Fruit fly (Drosophila melanogaster) whole organism, embryonic: Measurements from ENCODE around the gene CG44088.

ENCODE experiments used
- Awh ChIP-seq: fragments of 200-800 bp; sonication (Bioruptor generic); IDR thresholded peaks from 2 replicates; pipeline ENCODE4, ENCODE4 v1.3.6; 2022; ENCODE audit warnings: missing biosample characterization, missing genetic modification characterization
- B-H1 ChIP-seq: fragments of 200-800 bp; sonication (Bioruptor generic); IDR thresholded peaks from 3 replicates; pipeline ENCODE4 v1.3.6; 2022; ENCODE audit warnings: missing biosample characterization, missing genetic modification characterization
- Bteb2 ChIP-seq: fragments of 200-800 bp; sonication (Bioruptor generic); optimal IDR thresholded peaks from 2 replicates; lab custom pipeline; 2016; ENCODE audit warnings: missing biosample characterization, missing genetic modification characterization
- CG11696 ChIP-seq: fragments of 200-800 bp; sonication (Bioruptor generic); IDR thresholded peaks from 2 replicates; pipeline ENCODE4 v1.3.6; 2022; ENCODE audit warnings: missing biosample characterization, missing genetic modification characterization
- CG12236 ChIP-seq: fragments of 200-800 bp; sonication (Bioruptor generic); optimal IDR thresholded peaks from 2 replicates; lab custom pipeline; 2016; ENCODE audit warnings: missing biosample characterization, missing genetic modification characterization
- CG13775 ChIP-seq: fragments of 200-800 bp; sonication (Bioruptor generic); optimal IDR thresholded peaks from 3 replicates; lab custom pipeline; 2017; ENCODE audit warnings: missing biosample characterization, mild to moderate bottlenecking, missing genetic modification characterization
- CG14050 ChIP-seq: fragments of 200-800 bp; sonication (Bioruptor generic); IDR thresholded peaks from 3 replicates; pipeline ENCODE4 v1.3.6; 2022; ENCODE audit warnings: missing biosample characterization, missing genetic modification characterization
- CG15073 ChIP-seq: fragments of 200-800 bp; sonication (Bioruptor generic); optimal IDR thresholded peaks from 2 replicates; lab custom pipeline; 2016; ENCODE audit warnings: missing biosample characterization, missing genetic modification characterization
- CG17912 ChIP-seq: fragments of 200-800 bp; sonication (Bioruptor generic); optimal IDR thresholded peaks from 2 replicates; lab custom pipeline; 2018; ENCODE audit warnings: missing biosample characterization, mild to moderate bottlenecking, missing genetic modification characterization
- CG18599 ChIP-seq: fragments of 200-800 bp; sonication (Bioruptor generic); optimal IDR thresholded peaks from 3 replicates; lab custom pipeline; 2017; ENCODE audit warnings: missing biosample characterization, missing genetic modification characterization, mild to moderate bottlenecking, moderate library complexity, missing genetic modification reagents
- CG2120 ChIP-seq: fragments of 200-800 bp; sonication (Bioruptor generic); optimal IDR thresholded peaks from 3 replicates; lab custom pipeline; 2016; ENCODE audit warnings: missing biosample characterization, missing genetic modification characterization
- CG3065 ChIP-seq: fragments of 200-800 bp; sonication (Bioruptor generic); optimal IDR thresholded peaks from 2 replicates; lab custom pipeline; 2016; ENCODE audit warnings: missing biosample characterization, missing genetic modification characterization
- CG32772 ChIP-seq: fragments of 200-800 bp; sonication (Bioruptor generic); IDR thresholded peaks from 2 replicates; pipeline ENCODE4 v1.3.6; 2022; ENCODE audit warnings: missing biosample characterization, missing genetic modification characterization
- CG33213 ChIP-seq: fragments of 200-800 bp; sonication (Bioruptor generic); optimal IDR thresholded peaks from 3 replicates; lab custom pipeline; 2016; ENCODE audit warnings: missing biosample characterization, missing genetic modification characterization
- CG4424 ChIP-seq: fragments of 200-800 bp; sonication (Bioruptor generic); optimal IDR thresholded peaks from 3 replicates; lab custom pipeline; 2016; ENCODE audit warnings: missing biosample characterization, missing genetic modification characterization
- CG4707 ChIP-seq: fragments of 200-800 bp; sonication (Bioruptor generic); optimal IDR thresholded peaks from 2 replicates; lab custom pipeline; 2018; ENCODE audit warnings: missing biosample characterization, mild to moderate bottlenecking, missing genetic modification characterization, moderate library complexity
- CG7372 ChIP-seq: fragments of 200-800 bp; sonication (Bioruptor generic); IDR thresholded peaks from 2 replicates; pipeline ENCODE4 v1.3.6; 2022; ENCODE audit warnings: missing biosample characterization, missing genetic modification characterization
- CG8765 ChIP-seq: fragments of 200-800 bp; sonication (Bioruptor generic); IDR thresholded peaks from 2 replicates; pipeline ENCODE4 v1.3.6; 2022; ENCODE audit warnings: missing biosample characterization, missing genetic modification characterization
- CG9215 ChIP-seq: fragments of 200-800 bp; sonication (Bioruptor generic); IDR thresholded peaks from 2 replicates; pipeline ENCODE4 v1.3.6; 2022; ENCODE audit warnings: missing biosample characterization, missing genetic modification characterization
- CG9437 ChIP-seq: fragments of 200-800 bp; sonication (Bioruptor generic); optimal IDR thresholded peaks from 2 replicates; lab custom pipeline; 2018; ENCODE audit warnings: missing biosample characterization, mild to moderate bottlenecking, missing genetic modification characterization
- CG9609 ChIP-seq: fragments of 200-800 bp; sonication (Bioruptor generic); optimal IDR thresholded peaks from 3 replicates; lab custom pipeline; 2016; ENCODE audit warnings: missing biosample characterization, missing genetic modification characterization
- CrebB ChIP-seq: fragments of 200-800 bp; sonication (Bioruptor generic); optimal IDR thresholded peaks from 3 replicates; lab custom pipeline; 2018; ENCODE audit warnings: missing biosample characterization, mild to moderate bottlenecking, missing genetic modification characterization
- Dad ChIP-seq: fragments of 200-800 bp; sonication (Bioruptor generic); optimal IDR thresholded peaks from 3 replicates; lab custom pipeline; 2016; ENCODE audit warnings: missing biosample characterization, missing genetic modification characterization
- Dp ChIP-seq: fragments of 200-800 bp; sonication (Bioruptor generic); optimal IDR thresholded peaks from 2 replicates; lab custom pipeline; 2018; ENCODE audit warnings: missing biosample characterization, mild to moderate bottlenecking, missing genetic modification characterization, moderate library complexity
- Hey ChIP-seq: fragments of 200-800 bp; sonication (Bioruptor generic); optimal IDR thresholded peaks from 3 replicates; lab custom pipeline; 2018; ENCODE audit warnings: missing biosample characterization, mild to moderate bottlenecking, missing genetic modification characterization
- HmgZ ChIP-seq: fragments of 200-800 bp; sonication (Bioruptor generic); optimal IDR thresholded peaks from 2 replicates; lab custom pipeline; 2018; ENCODE audit warnings: missing biosample characterization, mild to moderate bottlenecking, missing genetic modification characterization
- PHDP ChIP-seq: fragments of 200-800 bp; sonication (Bioruptor generic); optimal IDR thresholded peaks from 3 replicates; lab custom pipeline; 2018; ENCODE audit warnings: missing biosample characterization, mild to moderate bottlenecking, missing genetic modification characterization, moderate library complexity
- Ptx1 ChIP-seq: fragments of 200-800 bp; sonication (Bioruptor generic); IDR thresholded peaks from 2 replicates; pipeline ENCODE4 v1.3.6; 2022; ENCODE audit warnings: missing biosample characterization, missing genetic modification characterization
- Scr ChIP-seq: fragments of 200-800 bp; sonication (Bioruptor generic); IDR thresholded peaks from 2 replicates; pipeline ENCODE4 v1.3.6; 2022; ENCODE audit warnings: missing biosample characterization, missing genetic modification characterization; ENCODE audit not compliant: partially characterized antibody
- Xrp1 ChIP-seq: fragments of 200-800 bp; sonication (Bioruptor generic); IDR thresholded peaks from 2 replicates; pipeline ENCODE4 v1.3.6; 2022; ENCODE audit warnings: missing biosample characterization, missing genetic modification characterization
- ab ChIP-seq: fragments of 200-800 bp; sonication (Bioruptor generic); optimal IDR thresholded peaks from 2 replicates; lab custom pipeline; 2016; ENCODE audit warnings: missing biosample characterization, missing genetic modification characterization
- ase ChIP-seq: fragments of 200-800 bp; sonication (Bioruptor generic); IDR thresholded peaks from 3 replicates; pipeline ENCODE4 v1.3.6; 2022; ENCODE audit warnings: missing biosample characterization, missing genetic modification characterization
- bab2 ChIP-seq: fragments of 200-800 bp; sonication (Bioruptor generic); optimal IDR thresholded peaks from 2 replicates; lab custom pipeline; 2016; ENCODE audit warnings: missing biosample characterization, missing genetic modification characterization
- bsh ChIP-seq, 2 experiments: fragments of 200-800 bp; sonication (Bioruptor generic); optimal IDR thresholded peaks; 2 replicates each; lab custom pipeline; 2017 to 2018; ENCODE audit warnings: mild to moderate bottlenecking in 2 of 2, missing biosample characterization in 2 of 2, missing genetic modification characterization in 2 of 2, moderate library complexity in 1 of 2
- cad ChIP-seq: fragments of >200 bp; optimal IDR thresholded peaks from 2 replicates; lab custom pipeline; 2017; ENCODE audit warnings: missing biosample characterization, missing genetic modification characterization
- dpn ChIP-seq, 2 experiments: fragments of 200-800 bp; sonication (Bioruptor generic); optimal IDR thresholded peaks; 3 replicates each; lab custom pipeline; 2016; ENCODE audit warnings: missing biosample characterization in 2 of 2, missing genetic modification characterization in 2 of 2
- emc ChIP-seq: fragments of 200-800 bp; sonication (Bioruptor generic); optimal IDR thresholded peaks from 2 replicates; lab custom pipeline; 2016; ENCODE audit warnings: missing biosample characterization, missing genetic modification characterization
- en ChIP-seq: fragments of 200-800 bp; sonication (Bioruptor generic); optimal IDR thresholded peaks from 2 replicates; lab custom pipeline; 2016; ENCODE audit warnings: missing biosample characterization, missing genetic modification characterization
- eyg ChIP-seq: fragments of 200-800 bp; sonication (Bioruptor generic); optimal IDR thresholded peaks from 3 replicates; lab custom pipeline; 2016; ENCODE audit warnings: missing biosample characterization, missing genetic modification characterization
- fu2 ChIP-seq: fragments of 200-800 bp; sonication (Bioruptor generic); optimal IDR thresholded peaks from 2 replicates; lab custom pipeline; 2016; ENCODE audit warnings: missing biosample characterization, missing genetic modification characterization
- gcm2 ChIP-seq: fragments of 200-800 bp; sonication (Bioruptor generic); optimal IDR thresholded peaks from 2 replicates; lab custom pipeline; 2016; ENCODE audit warnings: missing biosample characterization, missing genetic modification characterization
- gsb-n ChIP-seq: fragments of 200-800 bp; sonication (Bioruptor generic); optimal IDR thresholded peaks from 3 replicates; lab custom pipeline; 2018; ENCODE audit warnings: missing biosample characterization, mild to moderate bottlenecking, missing genetic modification characterization
- ham ChIP-seq: fragments of 200-800 bp; sonication (Bioruptor generic); IDR thresholded peaks from 2 replicates; pipeline ENCODE4 v1.3.6; 2022; ENCODE audit warnings: missing biosample characterization, missing genetic modification characterization
- p53 ChIP-seq: fragments of 200-800 bp; sonication (Bioruptor generic); optimal IDR thresholded peaks from 2 replicates; lab custom pipeline; 2016; ENCODE audit warnings: missing biosample characterization, missing genetic modification characterization
- pfk ChIP-seq: fragments of 200-800 bp; sonication (Bioruptor generic); optimal IDR thresholded peaks from 2 replicates; lab custom pipeline; 2018; ENCODE audit warnings: missing biosample characterization, mild to moderate bottlenecking, missing genetic modification characterization, moderate library complexity
- pros ChIP-seq: fragments of 200-800 bp; sonication (Bioruptor generic); optimal IDR thresholded peaks from 3 replicates; lab custom pipeline; 2019; ENCODE audit warnings: missing biosample characterization, mild to moderate bottlenecking, missing genetic modification characterization, moderate library complexity
- slp2 ChIP-seq: fragments of 200-800 bp; sonication (Bioruptor generic); optimal IDR thresholded peaks from 2 replicates; lab custom pipeline; 2016; ENCODE audit warnings: missing biosample characterization, missing genetic modification characterization
- trem ChIP-seq: fragments of 200-800 bp; optimal IDR thresholded peaks from 3 replicates; lab custom pipeline; 2019; ENCODE audit warnings: missing biosample characterization, mild to moderate bottlenecking, missing genetic modification characterization, moderate library complexity
- twi ChIP-seq: fragments of 200-800 bp; optimal IDR thresholded peaks from 2 replicates; lab custom pipeline; 2019; ENCODE audit warnings: missing biosample characterization, mild to moderate bottlenecking, missing genetic modification characterization, moderate library complexity
- vfl ChIP-seq: fragments of 200-800 bp; sonication (Bioruptor generic); optimal IDR thresholded peaks from 2 replicates; lab custom pipeline; 2016; ENCODE audit warnings: missing biosample characterization, missing genetic modification characterization

CG44088 gene

DNA sequence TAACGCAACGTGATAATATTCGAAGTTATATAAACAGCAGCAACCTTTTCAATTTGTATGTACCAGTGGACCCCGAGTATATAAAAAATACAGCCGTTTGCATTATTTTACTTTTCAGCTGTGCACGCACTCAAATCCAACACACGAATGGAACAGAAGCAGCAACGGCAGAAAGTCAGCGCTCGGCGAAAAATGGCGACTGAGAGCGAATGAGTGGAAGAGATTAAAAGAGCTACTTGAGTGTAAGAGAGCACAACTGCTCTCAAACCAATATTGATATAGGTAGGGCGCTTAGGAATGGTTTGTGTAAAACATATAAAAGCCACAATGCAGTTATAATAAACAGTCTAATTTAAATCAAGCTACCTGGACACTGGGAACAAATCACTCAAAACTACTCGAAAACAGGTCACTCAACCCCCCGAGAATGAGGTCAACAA is 31.5 kb upstream of the CG44088 start (continued):
- peak; percentile 77 for TF ChIP-seq CG4707
- peak; percentile 39 for TF ChIP-seq CG12236 (GFP tag; lab: Kevin White, UChicago)
- peak; percentile 70 for TF ChIP-seq CG18599 (GFP tag; lab: Kevin White, UChicago)
- no peak for TF ChIP-seq Dp (GFP tag; lab: Kevin White, UChicago)
- no peak for TF ChIP-seq CG15073
- peak; percentile 28 for TF ChIP-seq Hey (tag; lab: Kevin White, UChicago)
- TF ChIP-seq Awh (GFP tag; lab: Robert Waterston, UW) = peak; percentile 82
- TF ChIP-seq CG9215 = no peak
- TF ChIP-seq ase (GFP tag; lab: Robert Waterston, UW) = peak; percentile 14; the same call in 1 of the 3 replicates
- TF ChIP-seq CG8765 (GFP tag; lab: Robert Waterston, UW) = no peak
- TF ChIP-seq CG14050 (GFP tag; lab: Robert Waterston, UW) = no peak
- no peak for TF ChIP-seq ab (GFP tag; lab: Kevin White, UChicago)
- no peak for TF ChIP-seq fu2 (GFP tag; lab: Kevin White, UChicago)
- TF ChIP-seq ham (GFP tag; lab: Robert Waterston, UW) = no peak
- TF ChIP-seq p53 (GFP tag; lab: Kevin White, UChicago) = no peak
- peak; percentile 69 for TF ChIP-seq CG33213 (GFP tag; lab: Kevin White, UChicago)
- no peak for TF ChIP-seq CG13775
- peak; percentile 6 for TF ChIP-seq CG2120 (GFP tag; lab: Kevin White, UChicago)
- peak; percentile 61 for TF ChIP-seq en
- peak; percentile 42 for TF ChIP-seq HmgZ (tag; lab: Kevin White, UChicago)
- peak; percentile 32 for TF ChIP-seq CG9609 (GFP tag; lab: Kevin White, UChicago)
- TF ChIP-seq CrebB (tag; lab: Kevin White, UChicago) = peak; percentile 77
- peak; percentile 13 for TF ChIP-seq trem (tag; lab: Kevin White, UChicago)
- TF ChIP-seq CG11696 (GFP tag; lab: Robert Waterston, UW) = no peak; the same call in 1 of the 2 replicates
- TF ChIP-seq PHDP (tag; lab: Kevin White, UChicago) = peak; percentile 69
- TF ChIP-seq CG3065 (GFP tag; lab: Kevin White, UChicago) = peak; percentile 38
- TF ChIP-seq Scr (GFP tag; lab: Robert Waterston, UW) = no peak
- no peak for TF ChIP-seq cad
- peak; percentile 54 for TF ChIP-seq Xrp1
- peak; percentile 23 for TF ChIP-seq gsb-n (tag; lab: Kevin White, UChicago)
- no peak for TF ChIP-seq pros (GFP tag; lab: Kevin White, UChicago)
- TF ChIP-seq Bteb2 (GFP tag; lab: Kevin White, UChicago) = peak; percentile 29

DNA sequence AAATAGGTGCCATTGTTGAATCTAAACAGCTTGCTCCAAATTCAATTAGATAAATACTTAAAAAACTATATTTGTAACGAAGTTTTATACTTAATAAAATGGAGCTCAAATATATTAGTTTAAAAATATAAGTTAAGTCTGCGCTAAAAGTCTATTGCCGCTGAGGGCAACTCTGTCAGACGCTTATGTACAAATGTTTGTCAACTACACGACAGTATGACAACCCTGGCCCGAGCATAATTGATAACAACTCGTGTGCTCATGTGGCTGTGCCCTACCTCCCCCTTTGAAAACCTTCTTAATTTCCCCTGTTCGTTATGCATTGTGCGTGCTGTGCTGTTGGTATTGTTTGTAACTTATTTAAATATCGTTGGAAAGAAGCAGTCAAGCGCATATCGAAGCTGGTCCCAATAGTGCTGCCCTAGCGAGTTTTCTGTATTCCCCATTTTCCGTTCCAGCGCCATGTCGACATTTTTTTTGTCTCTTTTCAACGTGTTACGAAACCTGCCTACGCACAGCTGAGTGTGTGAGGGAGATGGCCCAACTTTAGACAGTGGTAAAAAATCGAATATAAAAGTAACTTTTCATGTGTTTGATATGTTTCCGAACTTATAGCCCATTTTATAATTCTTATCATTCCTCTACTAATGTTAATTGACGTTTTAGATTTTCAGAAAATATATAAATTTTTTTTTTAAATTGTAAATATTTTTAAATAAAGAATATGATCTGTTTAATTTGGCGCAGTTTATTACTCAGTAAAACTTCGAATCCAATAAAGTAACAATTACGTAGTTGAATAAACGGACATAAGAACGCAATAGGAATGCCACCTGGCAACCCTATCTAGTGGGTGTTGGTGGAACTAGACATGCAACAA is 30.2 kb upstream of the CG44088 start:
- TF ChIP-seq bab2 (GFP tag; lab: Kevin White, UChicago) (no peak), gcm2 (GFP tag; lab: Kevin White, UChicago) (peak; percentile 15), pfk (no peak), B-H1 (GFP tag; lab: Robert Waterston, UW) (peak; percentile 38; the same call in 2 of the 3 replicates), CG32772 (GFP tag; lab: Robert Waterston, UW) (peak; percentile 45; the same call in 1 of the 2 replicates), bsh (GFP tag; optimal IDR thresholded peaks at IDR 0.05; lab: Kevin White, UChicago) (peak in 1 of 2 experiments; percentile 80), emc (no peak), CG7372 (0 out of 2 replicates have a peak, but pooled peaks have one; percentile 40), Dad (GFP tag; lab: Kevin White, UChicago) (no peak), CG9437 (GFP tag; lab: Kevin White, UChicago) (peak; percentile 78), Ptx1 (GFP tag; lab: Robert Waterston, UW) (peak; percentile 74), vfl (GFP tag; lab: Kevin White, UChicago) (peak; percentile 9), twi (tag; lab: Kevin White, UChicago) (peak; percentile 23), eyg (peak; percentile 11), CG4424 (GFP tag; lab: Kevin White, UChicago) (peak; percentile 63), dpn (GFP tag; optimal IDR thresholded peaks at IDR 0.05; lab: Kevin White, UChicago) (peak; percentile 40 to 50), CG17912 (GFP tag; lab: Kevin White, UChicago) (no peak), slp2 (no peak)
